Fruit fly (Drosophila melanogaster): ENCODE data around the gene CG34161.

The CG34161 gene

DNA sequence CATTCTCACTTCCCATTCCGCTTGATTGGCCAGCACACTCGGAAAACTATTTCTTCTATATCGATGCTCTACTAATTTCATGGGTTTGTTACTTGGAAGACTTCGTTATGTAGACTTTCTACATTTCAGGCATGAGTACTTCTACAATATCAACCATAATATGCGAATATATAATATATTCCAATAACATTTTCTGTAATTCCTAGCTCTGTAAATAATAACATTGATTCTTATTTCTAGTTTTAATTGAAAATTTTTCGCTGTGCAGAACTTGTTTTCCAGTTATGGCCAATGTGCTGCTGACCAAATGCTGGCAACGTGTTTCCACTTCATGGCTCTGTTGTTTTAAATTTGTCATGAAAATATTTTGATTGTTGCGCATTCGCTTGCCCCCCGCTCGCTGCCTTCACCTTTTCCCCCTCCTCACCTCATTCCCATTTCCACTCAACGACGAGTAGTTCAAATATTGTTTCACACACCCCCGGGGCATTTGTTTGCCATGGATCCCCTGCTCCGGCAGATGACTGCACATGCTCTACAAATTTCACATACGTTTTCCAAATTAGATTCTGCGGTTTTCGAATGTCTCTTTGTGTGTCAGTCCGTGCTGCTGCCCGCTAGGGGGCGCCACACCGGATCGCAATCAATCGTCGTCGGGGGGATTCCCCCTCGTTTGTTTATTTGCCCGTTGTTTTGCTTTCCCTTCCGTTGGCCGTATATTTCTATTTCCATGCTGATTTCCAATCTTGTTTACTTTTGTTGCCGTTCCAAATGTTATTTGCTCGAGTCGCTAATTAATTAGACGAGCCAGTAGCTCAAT is 33.4 kb upstream of the CG34161 start (continued):
- no peak for TF ChIP-seq CG30403 (GFP tag; optimal IDR thresholded peaks at IDR 0.05)
- no peak for TF ChIP-seq CG4360 (GFP tag; IDR thresholded peaks at IDR 0.05)
- TF ChIP-seq C15 (GFP tag; IDR thresholded peaks at IDR 0.05) = no peak
- TF ChIP-seq CG11247 (GFP tag; IDR thresholded peaks at IDR 0.05) = no peak
- TF ChIP-seq stwl (tag; optimal IDR thresholded peaks at IDR 0.05) = peak; percentile 37
- no peak for TF ChIP-seq ftz-f1 (GFP tag; optimal IDR thresholded peaks at IDR 0.05)
- no peak for TF ChIP-seq schlank (tag; optimal IDR thresholded peaks at IDR 0.05)
- 0 out of 3 replicates have a peak, but pooled peaks have one; percentile 23 for TF ChIP-seq tgo (GFP tag; IDR thresholded peaks at IDR 0.05)
- TF ChIP-seq crp (GFP tag; optimal IDR thresholded peaks at IDR 0.05) = no peak
- no peak for TF ChIP-seq Dek (tag; optimal IDR thresholded peaks at IDR 0.05)
- TF ChIP-seq Vsx1 (GFP tag; optimal IDR thresholded peaks at IDR 0.05) = no peak
- no peak for TF ChIP-seq Nf-YA (GFP tag; IDR thresholded peaks at IDR 0.05)
- no peak for TF ChIP-seq tin (GFP tag; optimal IDR thresholded peaks at IDR 0.05)
- TF ChIP-seq Dfd (GFP tag; optimal IDR thresholded peaks at IDR 0.05) = no peak
- TF ChIP-seq chif (GFP tag; optimal IDR thresholded peaks at IDR 0.05) = no peak
- no peak for TF ChIP-seq bigmax (GFP tag; optimal IDR thresholded peaks at IDR 0.05)
- peak; percentile 14; the same call in 1 of the 3 replicates for TF ChIP-seq croc (GFP tag; conservative IDR thresholded peaks at IDR 0.05)
- TF ChIP-seq Atf6 (GFP tag; IDR thresholded peaks at IDR 0.05) = no peak
- 0 out of 2 replicates have a peak, but pooled peaks have one; percentile 41 for TF ChIP-seq CG17328 (GFP tag; IDR thresholded peaks at IDR 0.05)
- no peak for TF ChIP-seq pzg (GFP tag; optimal IDR thresholded peaks at IDR 0.05)
- TF ChIP-seq Hmx (GFP tag; optimal IDR thresholded peaks at IDR 0.05) = no peak
- 0 out of 2 replicates have a peak, but pooled peaks have one; percentile 4 for TF ChIP-seq Rfx (GFP tag; IDR thresholded peaks at IDR 0.05)
- TF ChIP-seq Camta (GFP tag; optimal IDR thresholded peaks at IDR 0.05) = no peak
- TF ChIP-seq unc-4 (GFP tag; IDR thresholded peaks at IDR 0.05; ENCODE audit: partially characterized antibody) = no peak
- TF ChIP-seq sc (optimal IDR thresholded peaks at IDR 0.05) = no peak
- no peak for TF ChIP-seq sc (GFP tag; optimal IDR thresholded peaks at IDR 0.05)
- no peak for TF ChIP-seq Nf-YC (tag; optimal IDR thresholded peaks at IDR 0.05)
- no peak for TF ChIP-seq dati (GFP tag; IDR thresholded peaks at IDR 0.05)
- TF ChIP-seq br (optimal IDR thresholded peaks at IDR 0.05) = no peak
- TF ChIP-seq CG10209 (GFP tag; optimal IDR thresholded peaks at IDR 0.05) = no peak
- TF ChIP-seq CG11085 (GFP tag; IDR thresholded peaks at IDR 0.05) = no peak
- TF ChIP-seq CkIIα-i1 (GFP tag; IDR thresholded peaks at IDR 0.05) = no peak
- no peak for TF ChIP-seq Mad (GFP tag; optimal IDR thresholded peaks at IDR 0.05)
- 0 out of 2 replicates have a peak, but pooled peaks have one; percentile 23 for TF ChIP-seq onecut (GFP tag; IDR thresholded peaks at IDR 0.05)
- no peak for TF ChIP-seq trem (tag; optimal IDR thresholded peaks at IDR 0.05)
- no peak for TF ChIP-seq dmrt11E (tag; optimal IDR thresholded peaks at IDR 0.05)
- TF ChIP-seq CG14667 (GFP tag; IDR thresholded peaks at IDR 0.05) = no peak
- TF ChIP-seq CG1647 (GFP tag; optimal IDR thresholded peaks at IDR 0.05) = no peak
- no peak for TF ChIP-seq CG6175 (GFP tag; IDR thresholded peaks at IDR 0.05)
- no peak for TF ChIP-seq chm (GFP tag; IDR thresholded peaks at IDR 0.05)
- TF ChIP-seq Bteb2 (GFP tag; optimal IDR thresholded peaks at IDR 0.05) = no peak
- no peak for TF ChIP-seq ind (GFP tag; optimal IDR thresholded peaks at IDR 0.05)
- TF ChIP-seq Ssrp (tag; optimal IDR thresholded peaks at IDR 0.05) = no peak
- TF ChIP-seq Dip2 (GFP tag; IDR thresholded peaks at IDR 0.05) = no peak
- no peak for TF ChIP-seq cad (GFP tag; optimal IDR thresholded peaks at IDR 0.05)
- TF ChIP-seq CG15696 (tag; optimal IDR thresholded peaks at IDR 0.05) = no peak
- peak; percentile 28 for TF ChIP-seq CG7839 (tag; optimal IDR thresholded peaks at IDR 0.05)
- TF ChIP-seq lola (GFP tag; optimal IDR thresholded peaks at IDR 0.05) = no peak
- no peak for TF ChIP-seq ash1 (GFP tag; optimal IDR thresholded peaks at IDR 0.05)
- TF ChIP-seq ATbp (GFP tag; optimal IDR thresholded peaks at IDR 0.05) = peak; percentile 10

Data from whole organism, embryonic.